Worm (Caenorhabditis elegans): Measurements from ENCODE around the gene dnsn-1.
"Not testable (repeated sequence)": the region's sequence is repeated elsewhere in the genome, so short reads cannot be mapped to it uniquely, and the experiment has no call there.

dnsn-1 gene

DNA sequence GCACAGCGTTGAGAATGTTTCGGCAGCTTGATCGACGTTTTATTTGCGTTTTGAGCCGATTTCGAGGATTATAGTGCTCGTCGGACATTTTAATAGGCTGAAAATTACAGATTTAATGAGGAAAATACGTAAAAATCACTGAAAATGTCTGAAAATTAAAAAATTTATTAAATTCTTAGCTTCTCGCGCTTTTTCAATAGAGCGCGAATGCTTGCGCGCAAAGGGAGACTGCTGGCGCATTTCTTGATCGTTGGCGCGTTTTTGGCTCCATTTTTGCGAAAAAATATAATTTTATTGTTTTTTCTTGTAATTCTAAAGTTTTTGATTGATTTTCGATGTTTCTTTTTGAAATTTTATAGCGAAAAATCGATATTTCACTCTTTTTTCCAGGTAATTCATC lies at the start of gene dnsn-1, which contains the start of gene C24H12.4:
Gene dnsn-1, minus strand, starts transcription at position 101 of the 400 bp plus-strand sequence.
Gene C24H12.4, plus strand, starts transcription at position 391 of the 400 bp plus-strand sequence.
- TF ChIP-seq hlh-1 (tag; optimal IDR thresholded peaks at IDR 0.05) (peak; percentile 15), lin-32 (GFP tag; optimal IDR thresholded peaks at IDR 0.05) (no peak), unc-62 (GFP tag; optimal IDR thresholded peaks at IDR 0.05) (no peak), pha-4 (tag; optimal IDR thresholded peaks at IDR 0.05) (peak; percentile 72), sem-2 (GFP tag; optimal IDR thresholded peaks at IDR 0.05) (no peak), bed-3 (GFP tag; optimal IDR thresholded peaks at IDR 0.05) (no peak), M03D4.4 (tag; optimal IDR thresholded peaks at IDR 0.05) (peak; percentile 47), sptf-1 (tag; optimal IDR thresholded peaks at IDR 0.05) (peak; percentile 62), ztf-11 (tag; optimal IDR thresholded peaks at IDR 0.05) (no peak), lin-13 (tag; optimal IDR thresholded peaks at IDR 0.05) (peak; percentile 84), ceh-39 (tag; optimal IDR thresholded peaks at IDR 0.05) (peak; percentile 44), lsy-2 (tag; optimal IDR thresholded peaks at IDR 0.05) (peak; percentile 81), ces-1 (GFP tag; optimal IDR thresholded peaks at IDR 0.05) (peak; percentile 73), mab-5 (tag; optimal IDR thresholded peaks at IDR 0.05) (no peak), mep-1 (tag; optimal IDR thresholded peaks at IDR 0.05) (peak; percentile 96), elt-1 (tag; optimal IDR thresholded peaks at IDR 0.05; ENCODE audit: borderline replicate concordance, insufficient read depth) (no peak), blmp-1 (tag; optimal IDR thresholded peaks at IDR 0.05) (no peak), nhr-2 (tag; optimal IDR thresholded peaks at IDR 0.05) (no peak), drap-1 (GFP tag; optimal IDR thresholded peaks at IDR 0.05) (no peak), unc-39 (tag; optimal IDR thresholded peaks at IDR 0.05) (no peak), ham-2 (GFP tag; optimal IDR thresholded peaks at IDR 0.05) (no peak), zip-8 (tag; optimal IDR thresholded peaks at IDR 0.05) (no peak), nhr-237 (tag; optimal IDR thresholded peaks at IDR 0.05) (peak; percentile 67), tbx-8 (GFP tag; optimal IDR thresholded peaks at IDR 0.05) (no peak), mls-2 (tag; optimal IDR thresholded peaks at IDR 0.05) (no peak), flh-1 (GFP tag; optimal IDR thresholded peaks at IDR 0.05) (no peak), nhr-28 (tag; optimal IDR thresholded peaks at IDR 0.05) (no peak), snpc-4 (tag; optimal IDR thresholded peaks at IDR 0.05) (no peak)

DNA sequence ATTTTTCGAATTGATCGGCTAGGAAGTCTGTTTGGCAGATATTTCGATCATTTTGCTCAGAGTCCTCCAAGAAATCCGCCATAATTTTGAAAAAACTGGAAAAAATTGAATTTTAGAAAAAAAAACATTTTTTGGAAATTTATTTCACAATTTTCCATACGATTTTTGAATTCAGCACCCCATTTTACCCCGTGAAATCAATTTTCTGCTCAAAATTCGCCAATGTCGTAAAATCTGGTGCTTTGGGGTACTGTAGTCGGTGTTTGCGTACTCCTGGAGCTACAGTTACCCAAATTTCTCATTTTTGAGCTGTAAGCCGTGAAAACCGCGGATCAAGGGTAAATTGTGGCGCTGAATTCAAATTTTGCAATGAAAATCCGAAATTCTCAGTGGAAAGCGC lies 47.1 kb upstream of the dnsn-1 start, which contains the start of gene gvd-1:
Gene gvd-1, minus strand, starts transcription at position 101 of the 400 bp plus-strand sequence.
- TF ChIP-seq lsy-2 (tag; optimal IDR thresholded peaks at IDR 0.05) (peak; percentile 27), ceh-39 (tag; optimal IDR thresholded peaks at IDR 0.05) (no peak)

DNA sequence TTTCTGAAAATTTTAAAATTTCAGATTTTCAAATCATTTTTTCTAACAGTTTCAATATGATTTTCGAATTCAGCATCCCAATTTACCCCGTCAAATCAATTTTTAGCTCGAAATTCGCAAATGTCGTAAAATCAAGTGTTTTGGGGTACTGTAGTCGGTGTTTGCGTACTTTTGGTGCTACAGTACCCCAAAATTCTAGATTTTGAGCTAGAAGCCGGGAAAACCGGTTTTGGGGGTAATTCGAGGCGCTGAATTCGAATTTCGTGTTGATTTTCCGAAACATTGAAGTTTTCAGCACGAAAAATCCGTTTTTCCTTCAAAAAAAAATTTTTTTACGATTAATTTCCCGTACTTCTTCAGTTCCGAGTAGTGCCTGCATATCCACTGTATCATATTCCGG lies 45.6 kb upstream of the dnsn-1 start:
- TF ChIP-seq nhr-2 (tag; optimal IDR thresholded peaks at IDR 0.05) (no peak), nhr-76 (tag; optimal IDR thresholded peaks at IDR 0.05) (no peak), unc-120 (tag; optimal IDR thresholded peaks at IDR 0.05; ENCODE audit: poor library complexity, severe bottlenecking) (no peak), unc-62 (GFP tag; optimal IDR thresholded peaks at IDR 0.05) (no peak), blmp-1 (tag; optimal IDR thresholded peaks at IDR 0.05) (no peak), zip-8 (tag; optimal IDR thresholded peaks at IDR 0.05) (no peak), nhr-237 (tag; optimal IDR thresholded peaks at IDR 0.05) (no peak), ztf-11 (tag; optimal IDR thresholded peaks at IDR 0.05) (no peak), lsy-2 (tag; optimal IDR thresholded peaks at IDR 0.05) (peak; percentile 90), M03D4.4 (tag; optimal IDR thresholded peaks at IDR 0.05) (no peak), snpc-4 (tag; optimal IDR thresholded peaks at IDR 0.05) (no peak), elt-3 (tag; optimal IDR thresholded peaks at IDR 0.05) (no peak), lin-32 (GFP tag; optimal IDR thresholded peaks at IDR 0.05) (no peak), ceh-43 (GFP tag; optimal IDR thresholded peaks at IDR 0.05) (no peak), cnd-1 (tag; optimal IDR thresholded peaks at IDR 0.05) (no peak), lin-13 (tag; optimal IDR thresholded peaks at IDR 0.05) (peak; percentile 78), elt-1 (tag; optimal IDR thresholded peaks at IDR 0.05; ENCODE audit: borderline replicate concordance, insufficient read depth) (no peak), pha-4 (tag; optimal IDR thresholded peaks at IDR 0.05) (no peak)

DNA sequence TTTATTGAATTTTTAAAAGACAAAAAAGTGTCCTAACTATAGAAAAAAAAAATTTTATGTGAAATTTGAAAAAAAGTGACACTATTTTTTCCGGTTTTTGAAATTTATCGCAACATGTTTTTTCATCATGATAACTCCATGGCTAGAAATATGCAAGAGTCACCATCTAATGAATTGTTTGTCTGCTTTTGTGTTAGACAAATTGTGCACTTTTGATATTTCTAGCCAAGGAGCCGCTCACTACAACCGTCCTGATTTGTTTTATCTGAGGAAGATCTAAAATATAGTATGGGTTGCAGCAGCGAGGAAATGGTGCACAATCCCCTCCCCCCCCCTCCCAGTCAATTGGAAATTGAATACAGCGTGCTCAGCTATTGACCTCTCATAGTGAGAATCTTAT lies 43.9 kb upstream of the dnsn-1 start, which contains the start of gene W10D9.1:
Gene W10D9.1, plus strand, starts transcription at position 301 of the 400 bp plus-strand sequence.
- not testable (repeated sequence) for TF ChIP-seq hlh-1 (tag; optimal IDR thresholded peaks at IDR 0.05); ces-1 (GFP tag; optimal IDR thresholded peaks at IDR 0.05); ceh-83 (GFP tag; optimal IDR thresholded peaks at IDR 0.05)

Measured in whole organism, mixed stage, embryonic.